Worm (Caenorhabditis elegans) whole organism, late embryonic: ENCODE measurements around the gene ador-1.

Experiments used
- ceh-18 ChIP-seq: sonication (generic microtip); optimal IDR thresholded peaks from 2 replicates; lab custom pipeline; 2016; ENCODE audit warnings: missing genetic modification characterization, missing compliant biosample characterization
- ceh-22 ChIP-seq: sonication (generic microtip); optimal IDR thresholded peaks from 2 replicates; lab custom pipeline; 2017; ENCODE audit warnings: missing biosample characterization, missing genetic modification characterization
- rnt-1 ChIP-seq: sonication (generic microtip); optimal IDR thresholded peaks from 2 replicates; lab custom pipeline; 2016; ENCODE audit warnings: missing genetic modification characterization, missing compliant biosample characterization
- sox-4 ChIP-seq: sonication (generic microtip); optimal IDR thresholded peaks from 2 replicates; lab custom pipeline; 2017; ENCODE audit warnings: mild to moderate bottlenecking, missing genetic modification characterization, inconsistent platforms, missing compliant biosample characterization

- TF ChIP-seq ceh-22 (no peak), ceh-18 (no peak), sox-4 (tag; lab: Kevin White, UChicago) (no peak), rnt-1 (no peak)
Measured at ce11 chrII:12485060-12485459, 17.6 kb downstream of the ador-1 start, which contains the start of gene F15A4.10.
